Worm (Caenorhabditis elegans): ENCODE results near the gene Y51A2B.9.

Y51A2B.9 gene

DNA sequence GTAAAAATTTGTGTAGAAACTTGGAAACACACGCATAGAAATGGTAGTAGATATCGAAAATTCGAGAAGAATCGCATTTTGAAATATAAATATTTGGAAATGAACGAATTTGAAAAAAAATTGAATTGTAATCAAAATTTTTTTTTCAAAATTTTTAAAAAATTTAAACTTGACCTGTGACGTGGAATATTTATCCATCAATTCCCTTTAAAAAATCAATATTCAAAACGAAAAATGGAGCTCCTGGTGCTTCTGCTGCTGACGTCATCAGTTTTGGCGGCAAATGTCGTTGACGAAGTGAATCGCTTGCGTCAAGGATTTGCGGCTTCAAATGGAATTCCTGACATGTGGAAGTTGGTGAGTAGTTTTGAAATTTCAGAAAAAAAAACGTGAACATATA, 6.5 kb downstream of the Y51A2B.9 start, which contains the start of the genes Y51A2B.4 and Y51A2B.5:
Y51A2B.4 (minus strand) TSS at position 101 of the 400 bp plus-strand sequence.
Y51A2B.5 (plus strand) TSS at position 232 of the 400 bp plus-strand sequence.
- TF ChIP-seq hlh-8 (tag; optimal IDR thresholded peaks at IDR 0.05) (no peak), fkh-6 (tag; optimal IDR thresholded peaks at IDR 0.05) (no peak), dve-1 (tag; optimal IDR thresholded peaks at IDR 0.05) (no peak)

DNA sequence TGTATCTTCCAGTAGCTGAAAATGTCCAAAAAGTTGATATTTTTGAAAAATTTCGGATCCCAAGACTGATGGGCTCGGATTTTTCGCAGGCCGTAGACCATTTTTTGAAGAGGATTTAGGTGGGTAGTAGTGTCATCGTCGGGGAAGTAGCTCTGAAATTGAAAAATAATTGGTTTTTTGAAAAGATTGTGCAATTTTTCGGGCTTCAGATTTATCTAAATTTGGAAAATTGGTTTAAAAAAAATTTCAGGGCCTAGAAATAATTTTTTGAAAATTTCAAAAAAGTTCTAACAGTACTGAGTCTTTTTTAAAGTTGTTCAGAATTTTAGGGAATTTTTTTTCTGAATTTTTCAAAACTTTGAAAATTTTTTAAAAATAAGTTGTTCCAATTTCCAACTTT, 13.0 kb downstream of the Y51A2B.9 start, which contains the start of gene nhr-288:
nhr-288 (minus strand) TSS at position 101 of the 400 bp plus-strand sequence.
- TF ChIP-seq eyg-1 (tag; optimal IDR thresholded peaks at IDR 0.05), result no peak
- TF ChIP-seq ceh-19 (GFP tag; optimal IDR thresholded peaks at IDR 0.05), result no peak
- no peak for TF ChIP-seq fkh-6 (tag; optimal IDR thresholded peaks at IDR 0.05)
- no peak for TF ChIP-seq T23F11.4 (GFP tag; optimal IDR thresholded peaks at IDR 0.05)
- TF ChIP-seq Y22D7AL.16 (tag; optimal IDR thresholded peaks at IDR 0.05), result no peak
- no peak for TF ChIP-seq unc-3 (GFP tag; conservative IDR thresholded peaks at IDR 0.05)
- no peak for TF ChIP-seq unc-3 (tag; optimal IDR thresholded peaks at IDR 0.05)
- TF ChIP-seq unc-42 (tag; optimal IDR thresholded peaks at IDR 0.05), result no peak
- no peak for TF ChIP-seq ceh-14 (tag; optimal IDR thresholded peaks at IDR 0.05)
- TF ChIP-seq nhr-11 (tag; optimal IDR thresholded peaks at IDR 0.05), result no peak
- no peak for TF ChIP-seq mec-3 (tag; optimal IDR thresholded peaks at IDR 0.05; ENCODE audit: borderline replicate concordance)
- no peak for TF ChIP-seq unc-86 (tag; optimal IDR thresholded peaks at IDR 0.05)
- TF ChIP-seq pqm-1 (tag; optimal IDR thresholded peaks at IDR 0.05), result no peak
- TF ChIP-seq F13H6.1 (tag; optimal IDR thresholded peaks at IDR 0.05), result no peak
- no peak for TF ChIP-seq pha-2 (tag; optimal IDR thresholded peaks at IDR 0.05)
- no peak for TF ChIP-seq pat-9 (tag; optimal IDR thresholded peaks at IDR 0.05)
- TF ChIP-seq ceh-48 (tag; optimal IDR thresholded peaks at IDR 0.05), result no peak
- no peak for TF ChIP-seq hlh-15 (tag; optimal IDR thresholded peaks at IDR 0.05)

DNA sequence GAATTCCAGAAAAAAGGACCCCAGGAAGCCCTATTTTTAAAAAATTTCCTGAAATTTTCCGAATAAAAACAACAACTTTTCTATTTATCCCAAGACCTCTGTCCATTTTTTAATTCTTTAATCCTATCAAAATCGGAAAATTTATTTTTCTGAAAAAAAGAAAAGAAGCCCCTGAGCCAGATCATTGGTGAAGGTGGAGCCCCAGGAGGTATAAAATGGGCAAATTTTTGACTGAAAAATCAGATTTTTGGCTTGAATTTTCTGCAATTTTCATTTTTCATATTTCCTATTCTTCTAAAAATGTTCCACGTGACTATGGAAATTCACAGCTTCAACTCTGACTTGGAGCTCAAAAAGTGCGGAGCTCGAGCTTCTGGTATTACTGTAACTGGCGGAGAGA, 16.7 kb downstream of the Y51A2B.9 start, which contains the start of gene Y51A2B.8:
Y51A2B.8 (plus strand) TSS at position 301 of the 400 bp plus-strand sequence.
- TF ChIP-seq ref-2 (tag; optimal IDR thresholded peaks at IDR 0.05) (no peak), sox-4 (tag; optimal IDR thresholded peaks at IDR 0.05) (no peak), ceh-6 (GFP tag; optimal IDR thresholded peaks at IDR 0.05) (no peak), eyg-1 (tag; optimal IDR thresholded peaks at IDR 0.05) (no peak), unc-3 (GFP tag; conservative IDR thresholded peaks at IDR 0.05) (no peak), unc-3 (tag; optimal IDR thresholded peaks at IDR 0.05) (no peak), gmeb-2 (tag; optimal IDR thresholded peaks at IDR 0.05) (no peak)

DNA sequence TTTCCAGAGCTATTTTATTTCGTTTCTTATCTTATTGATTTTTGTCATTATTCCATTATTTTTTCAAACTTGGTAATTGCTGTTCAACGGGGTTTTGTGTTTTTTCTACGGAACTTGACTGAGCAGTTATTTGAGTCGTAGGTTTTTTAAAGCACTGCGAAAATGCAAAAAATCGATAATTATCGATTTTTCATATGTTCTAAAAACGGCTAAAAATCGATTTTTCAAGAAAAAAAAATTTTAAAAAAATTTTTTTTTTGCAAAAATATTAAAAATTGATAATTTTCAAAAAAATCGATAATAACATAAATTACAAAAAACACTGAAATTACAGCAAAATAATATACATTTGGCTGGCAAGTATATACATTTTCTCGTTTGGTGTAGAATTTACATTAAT, 20.0 kb downstream of the Y51A2B.9 start:
- no peak for TF ChIP-seq ceh-22 (tag; optimal IDR thresholded peaks at IDR 0.05)

DNA sequence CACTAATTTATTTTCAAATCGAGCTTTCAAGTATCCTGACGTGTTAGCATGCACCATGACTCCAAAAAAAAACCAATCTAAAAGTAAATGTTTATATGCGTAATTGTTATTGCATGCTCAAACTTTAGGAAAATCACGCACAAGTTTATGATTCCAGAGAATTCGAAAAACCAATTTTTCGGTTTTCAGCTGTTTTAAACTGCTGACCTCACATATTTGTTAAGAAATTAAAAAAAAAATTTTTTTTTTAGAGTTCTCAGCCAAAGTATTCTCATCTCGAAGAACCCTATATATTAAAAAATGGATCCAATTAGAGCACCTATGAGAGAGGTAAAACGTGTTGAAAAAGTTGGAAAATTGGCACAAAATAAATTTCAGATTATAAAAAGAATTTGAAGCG, 21.4 kb downstream of the Y51A2B.9 start, which contains the start of gene Y51A2B.2:
Y51A2B.2 (plus strand) TSS at position 301 of the 400 bp plus-strand sequence.
- no peak for TF ChIP-seq pha-4 (tag; optimal IDR thresholded peaks at IDR 0.05)
- no peak for TF ChIP-seq lin-11 (tag; optimal IDR thresholded peaks at IDR 0.05)
- no peak for TF ChIP-seq odd-2 (tag; optimal IDR thresholded peaks at IDR 0.05)
- TF ChIP-seq hlh-30 (tag; optimal IDR thresholded peaks at IDR 0.05; ENCODE audit: insufficient read depth), result no peak
- TF ChIP-seq ceh-19 (GFP tag; optimal IDR thresholded peaks at IDR 0.05), result no peak
- no peak for TF ChIP-seq dve-1 (tag; optimal IDR thresholded peaks at IDR 0.05)
- no peak for TF ChIP-seq sox-4 (tag; optimal IDR thresholded peaks at IDR 0.05)
- no peak for TF ChIP-seq unc-55 (GFP tag; optimal IDR thresholded peaks at IDR 0.05)
- no peak for TF ChIP-seq che-1 (tag; optimal IDR thresholded peaks at IDR 0.05)

DNA sequence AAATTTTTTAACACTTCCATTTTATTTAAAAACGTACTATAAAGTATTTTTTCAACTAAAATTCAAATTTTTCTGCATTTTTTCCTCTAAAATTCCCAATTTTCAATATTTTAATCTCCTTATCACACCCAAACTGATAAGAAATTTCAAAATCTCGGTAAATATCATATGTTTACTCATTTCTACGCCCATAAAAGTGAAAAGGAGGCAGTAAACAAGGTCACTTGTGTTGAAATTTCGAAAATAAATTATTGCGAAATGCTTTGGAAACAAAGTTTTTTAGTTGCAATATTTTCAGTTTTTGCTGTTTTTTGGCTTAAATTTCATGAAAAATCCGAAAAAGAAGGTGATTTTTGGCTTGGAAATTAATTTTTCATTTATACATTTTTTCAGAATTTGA, 24.0 kb downstream of the Y51A2B.9 start, which contains the start of gene C08E8.4:
C08E8.4 (plus strand) TSS at position 268 of the 400 bp plus-strand sequence.
- TF ChIP-seq T23F11.4 (GFP tag; optimal IDR thresholded peaks at IDR 0.05), result no peak
- TF ChIP-seq ceh-18 (tag; optimal IDR thresholded peaks at IDR 0.05), result no peak
- TF ChIP-seq hlh-13 (GFP tag; optimal IDR thresholded peaks at IDR 0.05), result no peak
- no peak for TF ChIP-seq dve-1 (tag; optimal IDR thresholded peaks at IDR 0.05)
- TF ChIP-seq fax-1 (tag; optimal IDR thresholded peaks at IDR 0.05), result no peak
- TF ChIP-seq nfya-1 (tag; optimal IDR thresholded peaks at IDR 0.05), result no peak
- TF ChIP-seq lin-11 (tag; optimal IDR thresholded peaks at IDR 0.05), result no peak
- TF ChIP-seq mec-3 (tag; optimal IDR thresholded peaks at IDR 0.05; ENCODE audit: borderline replicate concordance), result no peak
- no peak for TF ChIP-seq ama-1 (optimal IDR thresholded peaks at IDR 0.05)
- no peak for TF ChIP-seq ceh-14 (tag; optimal IDR thresholded peaks at IDR 0.05)
- TF ChIP-seq Y22D7AL.16 (tag; optimal IDR thresholded peaks at IDR 0.05), result no peak
- no peak for TF ChIP-seq pqm-1 (tag; optimal IDR thresholded peaks at IDR 0.05)

All from whole organism, late embryonic.